Worm (Caenorhabditis elegans): ENCODE results near the gene bath-44.
"Not testable (repeated sequence)": the region's sequence is repeated elsewhere in the genome, so short reads cannot be mapped to it uniquely, and the experiment has no call there.

Gene bath-44

ce11 chrII:7434958-7435357 is 40.2 kb downstream of the bath-44 start, which contains the start of gene K02A2.1:
TSS of gene K02A2.1 (plus strand) at chrII:7435258.
- TF ChIP-seq klf-2 (GFP tag; conservative IDR thresholded peaks at IDR 0.05); ztf-23 (GFP tag; IDR thresholded peaks at IDR 0.05); ref-1 (GFP tag; conservative IDR thresholded peaks at IDR 0.05): not testable (repeated sequence)

DNA sequence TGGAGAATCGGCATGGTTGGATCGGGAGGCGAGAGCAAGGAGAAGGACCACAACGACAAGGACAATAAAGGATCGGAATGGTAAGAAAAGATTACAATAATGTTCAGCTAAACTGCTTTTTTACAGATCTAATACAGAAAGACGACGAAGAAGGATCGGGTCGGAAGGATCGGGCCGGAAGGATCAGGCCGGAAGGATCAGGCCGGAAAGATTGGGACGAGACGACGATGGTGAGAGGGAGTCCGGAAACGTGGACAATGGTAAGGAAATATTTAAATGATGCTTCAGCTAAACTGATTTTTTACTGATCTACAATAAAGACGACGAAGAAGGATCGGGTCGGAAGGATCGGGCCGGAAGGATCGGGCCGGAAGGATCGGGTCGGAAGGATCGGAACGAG is 51.9 kb downstream of the bath-44 start:
- TF ChIP-seq flt-1 (GFP tag; IDR thresholded peaks at IDR 0.05) (0 out of 2 replicates have a peak, but pooled peaks have one; percentile 11), klf-2 (GFP tag; conservative IDR thresholded peaks at IDR 0.05) (0 out of 2 replicates have a peak, but pooled peaks have one; percentile 49)
